Worm (Caenorhabditis elegans) whole organism, dauer: ENCODE data around the gene myo-2.

Source experiments
- unc-62 ChIP-seq: sonication (generic microtip); optimal IDR thresholded peaks from 2 replicates; lab custom pipeline; 2017; ENCODE audit warnings: missing biosample characterization, missing genetic modification reagents, missing genetic modification characterization

myo-2 gene

ce11 chrX:12467660-12468111, at the start of gene myo-2:
TSS of gene myo-2 (plus strand) at chrX:12468061.
- TF ChIP-seq unc-62: no peak

DNA sequence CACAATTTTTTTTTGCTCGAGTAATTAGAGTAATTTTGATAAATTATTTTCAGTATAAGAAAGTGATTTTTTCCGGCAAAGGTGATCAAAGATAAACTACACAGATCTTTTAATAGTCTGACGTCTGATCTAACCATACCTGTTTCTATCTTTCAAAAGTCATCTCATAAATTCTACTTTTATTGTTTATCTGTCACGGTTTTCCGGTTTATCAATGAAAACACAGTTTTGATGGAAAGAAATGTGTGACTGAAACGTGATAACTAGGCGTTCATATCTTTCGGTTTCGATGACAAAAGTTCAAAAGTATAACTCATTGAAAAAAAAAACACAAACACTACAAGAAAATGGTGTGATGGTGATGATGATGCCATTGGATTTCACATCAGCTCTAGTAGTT, 45.3 kb upstream of the myo-2 start:
- no peak for TF ChIP-seq unc-62

- TF ChIP-seq unc-62: no peak
Observed at ce11 chrX:12425427-12425826, 42.4 kb upstream of the myo-2 start, which contains the start of gene T24D3.2. TSS of gene T24D3.2 (plus strand) at chrX:12425730.

ce11 chrX:12430309-12430708, 37.6 kb upstream of the myo-2 start, which contains the start of gene med-1:
TSS of gene med-1 (plus strand) at chrX:12430609.
- TF ChIP-seq unc-62: no peak

DNA sequence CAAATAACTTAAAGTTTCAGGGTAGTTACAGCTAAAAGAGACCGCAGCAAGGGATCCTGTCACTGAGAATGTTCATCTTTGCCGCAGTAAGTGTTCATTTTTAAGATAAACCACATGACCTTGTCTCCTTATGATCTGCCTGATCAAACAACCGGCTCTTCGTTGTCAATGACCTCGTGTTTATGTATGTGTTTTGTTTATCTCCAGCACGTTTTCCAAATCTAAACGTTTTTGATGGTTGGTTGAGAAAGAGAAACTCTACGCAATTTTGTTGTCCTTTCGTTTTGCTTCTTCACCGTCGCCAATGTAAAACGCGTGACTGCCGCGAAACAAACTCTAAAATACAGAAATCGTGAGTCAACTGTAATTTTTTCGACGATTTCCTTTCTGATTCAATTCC, 33.8 kb upstream of the myo-2 start, which contains the start of gene tsct-1:
TSS of gene tsct-1 (plus strand) at position 12 of the 400 bp plus-strand sequence.
- TF ChIP-seq unc-62: no peak

DNA sequence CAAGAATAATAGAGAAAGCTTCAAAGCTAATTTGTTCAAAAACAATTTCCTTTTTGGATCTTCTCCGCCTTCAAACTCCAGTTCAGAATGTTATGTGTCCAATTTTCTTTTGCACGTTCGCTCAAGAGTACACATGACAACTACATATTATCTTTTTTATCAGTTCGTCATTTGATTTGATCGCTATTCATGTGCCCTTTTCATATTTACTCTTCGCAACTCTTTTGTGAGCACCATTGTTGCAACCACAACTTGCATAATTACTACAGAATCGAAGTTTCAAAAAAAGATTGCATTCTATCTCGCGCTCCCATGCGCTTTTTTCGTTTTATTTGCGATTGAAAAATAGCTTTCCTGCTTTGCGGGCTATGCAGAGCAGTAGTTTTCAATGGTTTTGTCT, 32.6 kb upstream of the myo-2 start:
- TF ChIP-seq unc-62: no peak

DNA sequence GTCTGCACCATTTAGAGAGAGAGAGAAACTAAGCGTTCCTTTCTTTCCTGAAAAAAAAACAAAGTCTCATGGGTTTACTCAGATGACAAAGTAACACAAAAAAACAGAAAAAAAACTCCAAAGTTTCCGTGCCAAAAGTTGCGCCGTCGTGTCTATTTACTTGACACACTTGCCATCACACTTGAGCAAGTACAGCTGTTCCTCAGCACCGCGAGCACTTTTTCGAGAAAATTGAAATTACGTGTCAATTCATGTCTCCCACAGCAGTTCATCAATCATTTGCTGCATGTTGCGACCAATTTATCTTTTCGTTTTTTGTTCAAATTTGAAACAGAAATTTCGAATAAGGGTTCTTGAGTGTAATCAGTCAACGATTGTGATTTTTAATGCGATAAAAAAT, 31.4 kb upstream of the myo-2 start:
- no peak for TF ChIP-seq unc-62

DNA sequence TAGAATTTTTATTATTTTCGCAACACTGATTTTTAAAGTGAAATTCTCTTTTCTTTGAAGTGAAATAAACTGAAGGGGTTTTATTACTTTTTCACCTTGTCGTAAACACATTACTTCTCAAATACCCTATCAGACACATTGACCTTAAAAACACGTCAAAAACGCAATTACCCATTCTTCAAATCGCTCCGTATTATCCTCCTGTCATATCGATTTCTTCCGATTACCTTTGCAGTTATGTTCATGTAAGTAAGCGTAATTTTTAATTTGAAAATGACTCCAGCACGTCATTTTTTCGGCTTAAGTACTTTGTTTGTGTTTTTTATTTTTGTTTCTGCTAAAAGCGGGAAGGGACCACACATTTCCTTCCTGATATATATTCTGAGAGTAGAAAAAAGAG, 29.6 kb upstream of the myo-2 start:
- TF ChIP-seq unc-62: no peak

ce11 chrX:12439998-12440722, 27.7 kb upstream of the myo-2 start:
- no peak for TF ChIP-seq unc-62

ce11 chrX:12444423-12444822, 23.4 kb upstream of the myo-2 start:
- TF ChIP-seq unc-62: no peak

DNA sequence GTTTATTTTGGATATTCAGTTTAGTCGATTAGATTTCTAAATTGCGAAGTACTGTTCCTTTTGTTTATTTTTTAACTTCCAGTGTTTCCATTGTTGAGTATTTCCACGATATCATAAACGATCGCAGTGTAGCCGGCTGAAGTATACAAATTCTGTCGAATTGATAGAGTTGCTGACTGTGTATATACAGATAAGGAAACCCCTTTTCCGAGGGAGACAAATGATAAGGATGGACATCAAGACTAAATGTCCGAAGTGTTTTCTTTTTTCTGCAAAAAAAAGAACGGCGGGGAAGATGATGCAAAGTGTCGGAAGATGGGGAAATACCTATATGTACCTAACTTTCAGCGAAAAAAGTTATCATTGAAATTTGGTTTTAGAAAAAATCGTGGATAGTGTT, 21.3 kb upstream of the myo-2 start:
- TF ChIP-seq unc-62: no peak

DNA sequence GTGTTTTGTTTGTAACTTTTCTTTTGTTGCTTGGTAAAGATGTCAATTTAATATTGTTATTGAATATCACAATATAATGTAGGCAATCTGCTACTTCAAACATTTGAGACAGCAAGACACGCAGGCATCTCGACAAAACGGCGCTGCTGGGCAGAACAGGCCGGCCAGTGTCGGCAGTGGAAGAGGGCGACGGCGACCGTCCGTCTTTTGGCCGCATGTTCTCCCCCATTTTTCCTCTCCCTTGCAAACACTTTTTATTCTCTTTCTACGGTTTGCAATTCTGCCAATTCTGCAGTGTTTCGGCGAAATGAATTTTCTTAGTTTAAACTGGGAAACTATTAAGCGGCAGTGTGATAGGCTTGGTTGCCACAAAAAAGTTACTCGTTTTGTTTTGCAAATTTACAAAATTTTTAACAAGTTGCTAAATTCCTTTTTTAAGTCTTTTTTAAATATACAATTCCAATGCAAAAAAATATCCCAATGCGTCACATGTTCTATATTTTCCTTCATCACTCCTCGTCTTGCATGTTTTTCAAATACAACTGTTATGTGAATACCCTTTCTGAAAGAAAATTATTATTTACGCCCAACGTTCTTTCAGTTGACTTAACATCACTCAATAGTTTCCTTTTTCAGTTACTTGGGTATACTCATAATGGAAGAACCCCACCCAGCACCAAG, 18.5 kb upstream of the myo-2 start, which contains the start of gene T18D3.6:
TSS of gene T18D3.6 (plus strand) at position 631 of the 681 bp plus-strand sequence.
- no peak for TF ChIP-seq unc-62

- no peak for TF ChIP-seq unc-62
Observed at ce11 chrX:12451258-12451657, 16.6 kb upstream of the myo-2 start.

ce11 chrX:12452143-12452570, 15.7 kb upstream of the myo-2 start:
- no peak for TF ChIP-seq unc-62

DNA sequence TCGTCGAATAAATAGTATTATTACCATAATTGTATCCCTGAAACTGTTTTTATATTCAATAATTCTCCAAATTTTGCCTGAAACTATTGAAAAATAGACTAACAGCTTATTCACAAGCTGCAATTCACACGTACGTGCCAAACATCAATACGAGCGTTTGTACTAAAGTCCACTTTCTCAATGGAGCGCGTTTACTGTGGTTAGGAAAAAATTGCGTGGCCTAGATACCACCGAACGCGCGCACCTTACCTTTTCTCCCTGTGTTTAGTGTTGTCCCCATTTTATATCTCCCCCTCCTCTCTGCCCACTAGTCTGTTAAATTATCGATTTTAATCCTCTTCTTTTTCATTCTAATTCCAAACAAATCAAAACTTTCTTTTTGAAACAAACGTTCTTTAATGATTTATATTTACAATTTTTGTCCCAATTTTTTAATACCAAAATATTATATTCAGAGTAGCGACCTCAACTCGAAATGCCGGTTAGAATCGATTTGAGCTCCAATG, 13.5 kb upstream of the myo-2 start, which contains the start of the genes T18D3.9 and T18D3.1:
TSS of gene T18D3.9 (minus strand) at position 168 of the 506 bp plus-strand sequence.
TSS of gene T18D3.1 (plus strand) at position 456 of the 506 bp plus-strand sequence.
- TF ChIP-seq unc-62: no peak

DNA sequence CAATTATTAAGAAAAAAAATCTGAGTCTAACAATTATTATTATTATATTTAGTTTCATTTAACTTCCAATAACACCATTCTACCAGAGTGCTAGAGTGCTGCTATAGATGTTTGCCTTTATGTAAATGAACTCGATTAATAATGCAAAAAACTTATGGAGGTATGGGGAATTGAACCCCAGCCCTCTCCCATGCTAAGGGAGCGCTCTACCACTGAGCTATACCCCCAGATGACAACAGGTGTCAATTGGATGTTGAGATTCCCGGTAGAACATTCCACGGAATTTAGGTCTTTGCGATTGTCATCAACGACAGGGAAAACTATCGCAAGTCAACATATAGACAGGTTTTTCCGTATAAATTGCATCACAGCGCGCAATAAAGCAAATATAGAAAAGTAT, 9.8 kb upstream of the myo-2 start:
- TF ChIP-seq unc-62: no peak

ce11 chrX:12461557-12461956, 6.3 kb upstream of the myo-2 start, which contains the start of gene odr-7:
TSS of gene odr-7 (minus strand) at chrX:12461657.
- no peak for TF ChIP-seq unc-62
